Worm (Caenorhabditis elegans) whole organism, L4 larva: ENCODE data around the gene F55C10.5.

Source experiments
- F10B5.3 ChIP-seq: sonication (generic microtip); optimal IDR thresholded peaks from 2 replicates; lab custom pipeline; 2016; ENCODE audit warnings: mild to moderate bottlenecking, missing genetic modification characterization, missing compliant biosample characterization
- F26F4.8 ChIP-seq: fragments of 200-800 bp; sonication (Bioruptor generic); conservative IDR thresholded peaks from 2 replicates; pipeline ENCODE4 v1.3.6; 2022; ENCODE audit warnings: missing genetic modification characterization, missing compliant biosample characterization
- F37D6.2 ChIP-seq: sonication (generic microtip); optimal IDR thresholded peaks from 2 replicates; lab custom pipeline; 2016; ENCODE audit warnings: mild to moderate bottlenecking, missing genetic modification characterization, missing compliant biosample characterization
- F44E2.7 ChIP-seq: fragments of 200-800 bp; sonication (Bioruptor generic); IDR thresholded peaks from 2 replicates; pipeline ENCODE4 v2.1.2; 2022; ENCODE audit warnings: missing genetic modification characterization, missing compliant biosample characterization
- R02D3.7 ChIP-seq: fragments of 150-350 bp; sonication (generic microtip); optimal IDR thresholded peaks from 3 replicates; lab custom pipeline; 2014; ENCODE audit warnings: missing biosample characterization, missing genetic modification characterization
- T20F7.1 ChIP-seq: fragments of 200-800 bp; sonication (Bioruptor generic); optimal IDR thresholded peaks from 2 replicates; lab custom pipeline; 2018; ENCODE audit warnings: mild to moderate bottlenecking, missing genetic modification characterization, missing compliant biosample characterization
- T26A8.4 ChIP-seq: fragments of 200-800 bp; sonication (Bioruptor generic); IDR thresholded peaks from 2 replicates; pipeline ENCODE4 v1.3.6; 2022; ENCODE audit warnings: missing genetic modification characterization, missing compliant biosample characterization
- Y75B8A.6 ChIP-seq: fragments of 200-800 bp; sonication (Bioruptor generic); IDR thresholded peaks from 2 replicates; pipeline ENCODE4 v1.3.6; 2022; ENCODE audit warnings: missing genetic modification reagents, missing genetic modification characterization, missing compliant biosample characterization
- aha-1 ChIP-seq: fragments of 150-350 bp; peaks from one replicate; lab custom pipeline; 2014; ENCODE audit warnings: missing biosample characterization, missing genetic modification characterization
- aly-2 ChIP-seq: sonication (generic microtip); optimal IDR thresholded peaks from 2 replicates; lab custom pipeline; 2018; ENCODE audit warnings: missing biosample characterization, missing genetic modification characterization
- ama-1 ChIP-seq: fragments of 150-350 bp; optimal IDR thresholded peaks from 2 replicates; lab custom pipeline; 2014; ENCODE audit warnings: inconsistent platforms, mixed read lengths
- arid-1 ChIP-seq: fragments of 200-800 bp; sonication (Bioruptor generic); conservative IDR thresholded peaks from 2 replicates; pipeline ENCODE4 v1.3.6; 2022; ENCODE audit warnings: missing genetic modification reagents, missing genetic modification characterization, missing compliant biosample characterization
- attf-4 ChIP-seq: sonication (generic microtip); optimal IDR thresholded peaks from 3 replicates; lab custom pipeline; 2017; ENCODE audit warnings: missing biosample characterization, missing genetic modification characterization
- ceh-28 ChIP-seq: fragments of 150-350 bp; optimal IDR thresholded peaks from 2 replicates; lab custom pipeline; 2014; ENCODE audit warnings: missing biosample characterization, missing genetic modification reagents, missing genetic modification characterization
- daf-12 ChIP-seq: fragments of 150-350 bp; optimal IDR thresholded peaks from 2 replicates; lab custom pipeline; 2014; ENCODE audit warnings: missing biosample characterization, missing genetic modification reagents, missing genetic modification characterization
- daf-16 ChIP-seq, 3 experiments: sonication (generic microtip); optimal IDR thresholded peaks; 2 replicates each; lab custom pipeline; 2016 to 2017; ENCODE audit warnings: missing genetic modification characterization in 3 of 3, missing genetic modification reagents in 3 of 3, mild to moderate bottlenecking in 2 of 3, missing compliant biosample characterization in 2 of 3, missing biosample characterization in 1 of 3, moderate library complexity in 1 of 3
- daf-8 ChIP-seq: fragments of 200-800 bp; sonication (Bioruptor generic); IDR thresholded peaks from 2 replicates; pipeline ENCODE4 v1.3.6; 2022; ENCODE audit warnings: missing genetic modification characterization, missing compliant biosample characterization
- dmd-8 ChIP-seq: fragments of 200-800 bp; sonication (Bioruptor generic); IDR thresholded peaks from 2 replicates; pipeline ENCODE4 v1.3.6; 2022; ENCODE audit warnings: missing genetic modification characterization, missing compliant biosample characterization
- dmd-9 ChIP-seq: fragments of 200-800 bp; sonication (Bioruptor generic); IDR thresholded peaks from 2 replicates; pipeline ENCODE4 v1.3.6; 2022; ENCODE audit warnings: missing genetic modification reagents, missing genetic modification characterization, missing compliant biosample characterization
- dve-1 ChIP-seq: sonication (generic microtip); optimal IDR thresholded peaks from 2 replicates; lab custom pipeline; 2017; ENCODE audit warnings: antibody characterized with exemption, mild to moderate bottlenecking, missing genetic modification characterization, missing compliant biosample characterization; ENCODE audit not compliant: insufficient read depth
- egl-27 ChIP-seq: sonication (generic microtip); optimal IDR thresholded peaks from 3 replicates; lab custom pipeline; 2017; ENCODE audit warnings: missing biosample characterization, missing genetic modification reagents, missing genetic modification characterization
- fos-1 ChIP-seq: fragments of 150-350 bp; optimal IDR thresholded peaks from 2 replicates; lab custom pipeline; 2014; ENCODE audit warnings: missing biosample characterization, missing genetic modification characterization
- hif-1 ChIP-seq, 2 experiments: sonication (generic microtip); optimal IDR thresholded peaks; 2 replicates each; lab custom pipeline; 2016 to 2017; ENCODE audit warnings: missing compliant biosample characterization in 2 of 2, missing genetic modification characterization in 2 of 2, missing genetic modification reagents in 2 of 2, missing genotype in 2 of 2, mild to moderate bottlenecking in 1 of 2
- hlh-11 ChIP-seq: fragments of 200-800 bp; sonication (Bioruptor generic); optimal IDR thresholded peaks from 2 replicates; lab custom pipeline; 2018; ENCODE audit warnings: mild to moderate bottlenecking, missing genetic modification characterization, missing compliant biosample characterization
- hlh-30 ChIP-seq: sonication (generic microtip); optimal IDR thresholded peaks from 2 replicates; lab custom pipeline; 2017; ENCODE audit warnings: antibody characterized with exemption, mild to moderate bottlenecking, missing genetic modification characterization, missing compliant biosample characterization; ENCODE audit not compliant: insufficient read depth
- lim-7 ChIP-seq: fragments of 200-800 bp; sonication (Bioruptor generic); IDR thresholded peaks from 2 replicates; pipeline ENCODE4 v1.3.6; 2022; ENCODE audit warnings: missing genetic modification characterization, missing compliant biosample characterization
- lin-13 ChIP-seq: fragments of 150-350 bp; optimal IDR thresholded peaks from 2 replicates; lab custom pipeline; 2014; ENCODE audit warnings: missing biosample characterization, missing genetic modification reagents, missing genetic modification characterization
- lir-3 ChIP-seq: sonication (generic microtip); optimal IDR thresholded peaks from 2 replicates; lab custom pipeline; 2016; ENCODE audit warnings: mild to moderate bottlenecking, missing genetic modification characterization, missing compliant biosample characterization
- madf-5 ChIP-seq, 2 experiments: fragments of 200-800 bp; sonication (Bioruptor generic); IDR thresholded peaks; 2 replicates each; pipeline ENCODE4 v1.3.6; 2022; ENCODE audit warnings: missing compliant biosample characterization in 2 of 2, missing genetic modification characterization in 2 of 2
- madf-9 ChIP-seq: fragments of 200-800 bp; sonication (Bioruptor generic); conservative IDR thresholded peaks from 2 replicates; pipeline ENCODE4 v1.3.6; 2022; ENCODE audit warnings: missing genetic modification reagents, missing genetic modification characterization, missing compliant biosample characterization
- mep-1 ChIP-seq: fragments of 150-350 bp; sonication (generic microtip); optimal IDR thresholded peaks from 3 replicates; lab custom pipeline; 2014; ENCODE audit warnings: missing biosample characterization, missing genetic modification characterization
- mes-2 ChIP-seq: sonication (generic microtip); optimal IDR thresholded peaks from 2 replicates; lab custom pipeline; 2016; ENCODE audit warnings: missing genotype, mild to moderate bottlenecking, missing genetic modification characterization, missing compliant biosample characterization; ENCODE audit not compliant: poor library complexity, severe bottlenecking
- nhr-10 ChIP-seq: fragments of 150-350 bp; optimal IDR thresholded peaks from 2 replicates; lab custom pipeline; 2014; ENCODE audit warnings: missing biosample characterization, missing genetic modification characterization
- nhr-102 ChIP-seq: sonication (generic microtip); optimal IDR thresholded peaks from 2 replicates; lab custom pipeline; 2016; ENCODE audit warnings: mild to moderate bottlenecking, missing genetic modification characterization, moderate library complexity, missing compliant biosample characterization
- nhr-25 ChIP-seq: sonication (generic microtip); optimal IDR thresholded peaks from 2 replicates; lab custom pipeline; 2017; ENCODE audit warnings: missing genetic modification characterization, mild to moderate bottlenecking, missing compliant biosample characterization, antibody characterized with exemption, moderate library complexity, borderline replicate concordance; ENCODE audit not compliant: insufficient read depth
- nhr-28 ChIP-seq: fragments of 150-350 bp; optimal IDR thresholded peaks from 2 replicates; lab custom pipeline; 2014; ENCODE audit warnings: missing biosample characterization, missing genetic modification characterization
- nhr-41 ChIP-seq: fragments of 200-800 bp; sonication (Bioruptor generic); IDR thresholded peaks from 2 replicates; pipeline ENCODE4 v1.3.6; 2022; ENCODE audit warnings: missing genetic modification reagents, missing genetic modification characterization, missing compliant biosample characterization
- nhr-42 ChIP-seq: fragments of 200-800 bp; sonication (Bioruptor generic); IDR thresholded peaks from 2 replicates; pipeline ENCODE4 v1.3.6; 2022; ENCODE audit warnings: missing genetic modification characterization, missing compliant biosample characterization
- nhr-77 ChIP-seq: fragments of 150-350 bp; optimal IDR thresholded peaks from 2 replicates; lab custom pipeline; 2014; ENCODE audit warnings: missing biosample characterization, missing genetic modification characterization
- php-3 ChIP-seq: fragments of 200-800 bp; sonication (Bioruptor generic); IDR thresholded peaks from 2 replicates; pipeline ENCODE4 v1.3.6; 2022; ENCODE audit warnings: missing genetic modification reagents, missing genetic modification characterization, missing compliant biosample characterization
- pqm-1 ChIP-seq: sonication (generic microtip); optimal IDR thresholded peaks from 2 replicates; lab custom pipeline; 2017; ENCODE audit warnings: missing biosample characterization, missing genetic modification characterization
- set-16 ChIP-seq: fragments of 200-800 bp; sonication (Bioruptor generic); IDR thresholded peaks from 2 replicates; pipeline ENCODE4 v1.3.6; 2022; ENCODE audit warnings: missing genetic modification reagents, missing genetic modification characterization, missing compliant biosample characterization
- skn-1 ChIP-seq: fragments of 150-350 bp; optimal IDR thresholded peaks from 2 replicates; lab custom pipeline; 2014; ENCODE audit warnings: missing biosample characterization, missing genetic modification characterization
- snpc-1.2 ChIP-seq: fragments of 200-800 bp; sonication (Bioruptor generic); IDR thresholded peaks from 2 replicates; pipeline ENCODE4 v1.3.6; 2022; ENCODE audit warnings: missing genetic modification reagents, missing genetic modification characterization, missing compliant biosample characterization
- tra-1 ChIP-seq: fragments of 200-800 bp; sonication (Bioruptor generic); IDR thresholded peaks from 2 replicates; pipeline ENCODE4 v1.3.6; 2022; ENCODE audit warnings: missing genetic modification reagents, missing genetic modification characterization, missing compliant biosample characterization
- unc-130 ChIP-seq: sonication (generic microtip); optimal IDR thresholded peaks from 2 replicates; lab custom pipeline; 2016; ENCODE audit warnings: missing genetic modification reagents, missing genetic modification characterization, missing compliant biosample characterization
- unc-62 ChIP-seq, 3 experiments: fragments of 150-350 bp in 1 of 3; sonication (generic microtip); optimal IDR thresholded peaks in 2 of 3; peaks in 1 of 3; 1 replicate in 1 of 3; 2 replicates in 2 of 3; lab custom pipeline; 2014 to 2017; ENCODE audit warnings: missing biosample characterization in 3 of 3, missing genetic modification characterization in 3 of 3, missing genetic modification reagents in 3 of 3, missing genotype in 1 of 3
- zfp-2 ChIP-seq: sonication (generic microtip); optimal IDR thresholded peaks from 2 replicates; lab custom pipeline; 2016; ENCODE audit warnings: mild to moderate bottlenecking, missing genetic modification characterization, missing compliant biosample characterization
- ztf-11 ChIP-seq: fragments of 150-350 bp; optimal IDR thresholded peaks from 2 replicates; lab custom pipeline; 2014; ENCODE audit warnings: missing biosample characterization, missing genetic modification characterization
- ztf-7 ChIP-seq: fragments of 150-350 bp; optimal IDR thresholded peaks from 2 replicates; lab custom pipeline; 2014; ENCODE audit warnings: missing biosample characterization, missing genetic modification characterization

The F55C10.5 gene

DNA sequence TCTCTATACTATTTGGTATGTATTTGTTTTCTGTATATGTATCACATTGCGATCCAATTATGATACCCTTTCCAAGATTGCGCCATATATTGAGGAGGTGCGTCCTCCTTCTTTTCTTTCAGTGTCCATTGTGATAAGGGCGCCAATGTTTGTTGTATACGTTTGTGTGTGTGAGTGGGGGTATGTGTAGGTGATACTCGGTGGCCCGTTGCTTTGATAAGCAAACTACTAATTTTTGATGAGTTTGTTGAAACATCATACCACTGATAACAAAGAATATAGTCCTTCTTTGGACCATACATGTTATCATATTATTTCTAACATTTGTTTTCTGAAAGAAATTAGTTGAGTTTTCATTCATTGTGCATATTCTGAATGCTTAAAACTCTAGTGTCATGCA, 20.8 kb downstream of the F55C10.5 start:
- TF ChIP-seq lir-3 (tag; lab: Kevin White, UChicago) (no peak), aly-2 (no peak), mes-2 (tag; lab: Kevin White, UChicago) (no peak), mep-1 (no peak), F44E2.7 (no peak), dmd-9 (GFP tag; lab: Robert Waterston, UW) (no peak), set-16 (GFP tag; lab: Robert Waterston, UW) (no peak), R02D3.7 (tag; lab: Kevin White, UChicago) (no peak), lim-7 (GFP tag; lab: Robert Waterston, UW) (no peak), madf-5 (GFP tag; IDR thresholded peaks at IDR 0.05; lab: Robert Waterston, UW) (no peak), attf-4 (no peak), nhr-25 (no peak), ceh-28 (tag; lab: Kevin White, UChicago) (no peak), php-3 (GFP tag; lab: Robert Waterston, UW) (0 out of 2 replicates have a peak, but pooled peaks have one; percentile 38), dve-1 (tag; lab: Kevin White, UChicago) (peak; percentile 53), nhr-28 (tag; lab: Kevin White, UChicago) (peak; percentile 32), aha-1 (peak; percentile 44), nhr-77 (tag; lab: Kevin White, UChicago) (no peak), fos-1 (tag; lab: Kevin White, UChicago) (no peak), nhr-41 (GFP tag; lab: Robert Waterston, UW) (no peak), snpc-1.2 (GFP tag; lab: Robert Waterston, UW) (no peak), skn-1 (tag; lab: Kevin White, UChicago) (no peak), hlh-30 (no peak), pqm-1 (tag; lab: Kevin White, UChicago) (peak; percentile 64), ztf-11 (tag; lab: Kevin White, UChicago) (no peak), arid-1 (no peak), daf-8 (GFP tag; lab: Robert Waterston, UW) (no peak), ama-1 (lab: Kevin White, UChicago) (no peak), daf-16 (GFP tag; optimal IDR thresholded peaks at IDR 0.05; lab: Kevin White, UChicago) (no peak), daf-16 (tag; optimal IDR thresholded peaks at IDR 0.05; lab: Kevin White, UChicago) (peak; percentile 76), F37D6.2 (no peak), hlh-11 (tag; lab: Kevin White, UChicago) (peak; percentile 55), T26A8.4 (GFP tag; lab: Robert Waterston, UW) (no peak), madf-9 (GFP tag; lab: Robert Waterston, UW) (no peak), unc-130 (GFP tag; lab: Kevin White, UChicago) (no peak), dmd-8 (GFP tag; lab: Robert Waterston, UW) (no peak), daf-12 (tag; lab: Kevin White, UChicago) (no peak), Y75B8A.6 (no peak), nhr-102 (tag; lab: Kevin White, UChicago) (no peak), nhr-42 (GFP tag; lab: Robert Waterston, UW) (no peak), nhr-10 (tag; lab: Kevin White, UChicago) (no peak)

DNA sequence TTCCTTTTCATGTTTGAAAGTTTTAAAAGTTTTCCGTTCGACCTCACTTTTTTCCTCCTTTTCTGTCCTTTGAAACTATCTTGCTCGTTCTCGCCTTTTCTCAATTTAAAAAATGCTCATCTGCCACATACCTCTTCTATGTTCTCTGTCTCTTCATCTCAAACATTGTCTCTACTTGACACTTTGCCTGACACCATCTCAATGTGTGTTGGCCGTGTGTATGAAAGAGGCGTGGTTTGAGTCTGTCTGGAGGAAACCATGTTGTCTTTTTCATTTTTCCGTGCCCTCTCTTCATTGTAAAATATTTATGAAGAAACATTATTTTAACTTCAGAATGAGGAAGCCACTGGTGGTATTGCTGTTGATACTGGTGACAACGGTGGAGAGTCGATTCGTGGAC, 24.3 kb downstream of the F55C10.5 start, which contains the start of gene K03B8.6:
K03B8.6 (plus strand) TSS at position 334 of the 400 bp plus-strand sequence.
- TF ChIP-seq F26F4.8 (no peak), hif-1 (tag; optimal IDR thresholded peaks at IDR 0.05; lab: Kevin White, UChicago) (no peak), aha-1 (peak; percentile 70), ztf-7 (tag; lab: Kevin White, UChicago) (no peak), lim-7 (GFP tag; lab: Robert Waterston, UW) (no peak), zfp-2 (tag; lab: Kevin White, UChicago) (no peak), nhr-77 (tag; lab: Kevin White, UChicago) (no peak), nhr-42 (GFP tag; lab: Robert Waterston, UW) (no peak), egl-27 (no peak), nhr-102 (tag; lab: Kevin White, UChicago) (no peak), set-16 (GFP tag; lab: Robert Waterston, UW) (no peak), attf-4 (no peak), T20F7.1 (GFP tag; lab: Kevin White, UChicago) (no peak), tra-1 (GFP tag; lab: Robert Waterston, UW) (no peak), lin-13 (GFP tag; lab: Kevin White, UChicago) (no peak), unc-62 (GFP tag; optimal IDR thresholded peaks at IDR 0.05 in 1 of 2; lab: Kevin White, UChicago) (peak in 1 of 2 experiments; percentile 64), unc-62 (tag; optimal IDR thresholded peaks at IDR 0.05; lab: Kevin White, UChicago) (no peak), F10B5.3 (tag; lab: Kevin White, UChicago) (no peak)
- TF ChIP-seq, all 104 proteins: peak for 2
